Worm (Caenorhabditis elegans) whole organism, mixed stage, embryonic: Measurements from ENCODE around the gene fbxa-176.
"Not testable (repeated sequence)": the region's sequence is repeated elsewhere in the genome, so short reads cannot be mapped to it uniquely, and the experiment has no call there.

Experiments
- elt-3 ChIP-seq: fragments of 150-350 bp; optimal IDR thresholded peaks from 2 replicates; lab custom pipeline; 2014; ENCODE audit warnings: missing biosample characterization, missing genetic modification characterization
- nhr-12 ChIP-seq: fragments of 150-350 bp; optimal IDR thresholded peaks from 2 replicates; lab custom pipeline; 2014; ENCODE audit warnings: missing biosample characterization, missing genetic modification characterization
- nhr-2 ChIP-seq: fragments of 150-350 bp; optimal IDR thresholded peaks from 2 replicates; lab custom pipeline; 2014; ENCODE audit warnings: missing biosample characterization, missing genetic modification characterization
- nhr-237 ChIP-seq: fragments of 150-350 bp; optimal IDR thresholded peaks from 2 replicates; lab custom pipeline; 2014; ENCODE audit warnings: missing biosample characterization, missing genetic modification characterization
- unc-120 ChIP-seq: sonication (generic microtip); optimal IDR thresholded peaks from 2 replicates; lab custom pipeline; 2017; ENCODE audit warnings: missing genetic modification characterization, missing compliant biosample characterization; ENCODE audit not compliant: poor library complexity, severe bottlenecking
- unc-39 ChIP-seq: fragments of 150-350 bp; optimal IDR thresholded peaks from 2 replicates; lab custom pipeline; 2014; ENCODE audit warnings: missing biosample characterization, missing genetic modification characterization
- unc-62 ChIP-seq: fragments of 150-350 bp; optimal IDR thresholded peaks from 2 replicates; lab custom pipeline; 2014; ENCODE audit warnings: missing biosample characterization, missing genetic modification reagents, missing genetic modification characterization
- ztf-11 ChIP-seq: fragments of 150-350 bp; optimal IDR thresholded peaks from 2 replicates; lab custom pipeline; 2014; ENCODE audit warnings: missing biosample characterization, missing genetic modification characterization

- not testable (repeated sequence) for TF ChIP-seq unc-120; unc-39 (tag; lab: Kevin White, UChicago); nhr-237; nhr-2 (tag; lab: Kevin White, UChicago); elt-3 (tag; lab: Kevin White, UChicago); unc-62 (GFP tag; lab: Kevin White, UChicago); ztf-11 (tag; lab: Kevin White, UChicago); nhr-12
Observed at ce11 chrV:17584352-17584843, 34.9 kb downstream of the fbxa-176 start, which contains the start of gene fbxa-133.
